Fruit fly (Drosophila melanogaster) whole organism, embryonic: ENCODE data around the gene RpS28-like.

Experiments used
- Asciz ChIP-seq: fragments of 200-800 bp; sonication (Bioruptor generic); optimal IDR thresholded peaks from 2 replicates; lab custom pipeline; 2017; ENCODE audit warnings: missing biosample characterization, mild to moderate bottlenecking, missing genetic modification characterization, missing genetic modification reagents
- CG12299 ChIP-seq: fragments of 200-800 bp; sonication (Bioruptor generic); optimal IDR thresholded peaks from 2 replicates; lab custom pipeline; 2018; ENCODE audit warnings: missing biosample characterization, mild to moderate bottlenecking, missing genetic modification characterization
- CG14860 ChIP-seq: fragments of 200-800 bp; sonication (Bioruptor generic); IDR thresholded peaks from 3 replicates; pipeline ENCODE4 v1.3.6; 2022; ENCODE audit warnings: missing biosample characterization, missing genetic modification characterization; ENCODE audit not compliant: partially characterized antibody
- CG14965 ChIP-seq: fragments of 200-800 bp; sonication (Bioruptor generic); optimal IDR thresholded peaks from 2 replicates; lab custom pipeline; 2016; ENCODE audit warnings: missing biosample characterization, missing genetic modification characterization, borderline replicate concordance
- CG15073 ChIP-seq: fragments of 200-800 bp; sonication (Bioruptor generic); optimal IDR thresholded peaks from 2 replicates; lab custom pipeline; 2016; ENCODE audit warnings: missing biosample characterization, missing genetic modification characterization
- CG1647 ChIP-seq: fragments of 200-800 bp; sonication (Bioruptor generic); optimal IDR thresholded peaks from 3 replicates; lab custom pipeline; 2016; ENCODE audit warnings: missing biosample characterization, missing genetic modification characterization
- CG16815 ChIP-seq: fragments of 200-800 bp; sonication (Bioruptor generic); optimal IDR thresholded peaks from 3 replicates; lab custom pipeline; 2017; ENCODE audit warnings: missing biosample characterization, mild to moderate bottlenecking, missing genetic modification characterization
- CG2202 ChIP-seq: fragments of 200-800 bp; sonication (Bioruptor generic); optimal IDR thresholded peaks from 2 replicates; lab custom pipeline; 2018; ENCODE audit warnings: missing biosample characterization, mild to moderate bottlenecking, missing genetic modification characterization
- CG2678 ChIP-seq: fragments of 200-800 bp; sonication (Bioruptor generic); optimal IDR thresholded peaks from 3 replicates; lab custom pipeline; 2019; ENCODE audit warnings: missing biosample characterization, mild to moderate bottlenecking, missing genetic modification characterization, moderate library complexity
- CG2889 ChIP-seq: fragments of 200-800 bp; sonication (Bioruptor generic); IDR thresholded peaks from 3 replicates; pipeline ENCODE4 v1.3.6; 2022; ENCODE audit warnings: missing biosample characterization, missing genetic modification characterization
- CG3281 ChIP-seq: fragments of 200-800 bp; sonication (Bioruptor generic); optimal IDR thresholded peaks from 3 replicates; lab custom pipeline; 2017; ENCODE audit warnings: missing biosample characterization, mild to moderate bottlenecking, missing genetic modification characterization
- CG34422 ChIP-seq: fragments of 200-800 bp; sonication (Bioruptor generic); IDR thresholded peaks from 3 replicates; pipeline ENCODE4 v1.3.6; 2022; ENCODE audit warnings: missing biosample characterization, missing genetic modification characterization
- CG7839 ChIP-seq: fragments of 200-800 bp; sonication (Bioruptor generic); optimal IDR thresholded peaks from 3 replicates; lab custom pipeline; 2018; ENCODE audit warnings: missing biosample characterization, mild to moderate bottlenecking, missing genetic modification characterization, moderate library complexity
- CG7963 ChIP-seq: fragments of 200-800 bp; sonication (Bioruptor generic); IDR thresholded peaks from 3 replicates; pipeline ENCODE4 v1.3.6; 2022; ENCODE audit warnings: missing biosample characterization, missing genetic modification characterization; ENCODE audit not compliant: partially characterized antibody
- Doc3 ChIP-seq: fragments of 200-800 bp; sonication (Bioruptor generic); IDR thresholded peaks from 3 replicates; pipeline ENCODE4 v1.3.6; 2022; ENCODE audit warnings: missing biosample characterization, missing genetic modification characterization; ENCODE audit not compliant: partially characterized antibody
- Dp ChIP-seq: fragments of 200-800 bp; sonication (Bioruptor generic); optimal IDR thresholded peaks from 2 replicates; lab custom pipeline; 2018; ENCODE audit warnings: missing biosample characterization, mild to moderate bottlenecking, missing genetic modification characterization, moderate library complexity
- ERR ChIP-seq: fragments of 200-800 bp; sonication (Bioruptor generic); optimal IDR thresholded peaks from 2 replicates; lab custom pipeline; 2016; ENCODE audit warnings: missing biosample characterization, missing genetic modification characterization
- Gug ChIP-seq: fragments of 200-800 bp; sonication (Bioruptor generic); IDR thresholded peaks from 4 replicates; pipeline ENCODE4 v1.3.6; 2022; ENCODE audit warnings: missing biosample characterization, missing genetic modification characterization
- H15 ChIP-seq: fragments of 200-800 bp; sonication (Bioruptor generic); IDR thresholded peaks from 3 replicates; pipeline ENCODE4 v1.3.6; 2022; ENCODE audit warnings: missing biosample characterization, missing genetic modification characterization
- H2.0 ChIP-seq: fragments of 200-800 bp; sonication (Bioruptor generic); IDR thresholded peaks from 2 replicates; pipeline ENCODE4 v1.3.6; 2022; ENCODE audit warnings: missing biosample characterization, missing genetic modification characterization
- HLH3B ChIP-seq: fragments of 200-800 bp; sonication (Bioruptor generic); IDR thresholded peaks from 2 replicates; pipeline ENCODE4 v1.3.6; 2022; ENCODE audit warnings: missing biosample characterization, missing genetic modification characterization
- Hmr ChIP-seq: fragments of 200-800 bp; sonication (Bioruptor generic); optimal IDR thresholded peaks from 3 replicates; lab custom pipeline; 2017; ENCODE audit warnings: mild to moderate bottlenecking, missing biosample characterization, missing genetic modification reagents, missing genetic modification characterization
- Lpt ChIP-seq: fragments of >200 bp; optimal IDR thresholded peaks from 2 replicates; lab custom pipeline; 2018; ENCODE audit warnings: missing biosample characterization, missing genetic modification characterization
- Med ChIP-seq: fragments of 200-800 bp; sonication (Bioruptor generic); peaks from one replicate; lab custom pipeline; 2016; ENCODE audit warnings: missing biosample characterization, missing genetic modification characterization, mild to moderate bottlenecking, inconsistent platforms, moderate library complexity
- Mes4 ChIP-seq: fragments of 200-800 bp; sonication (Bioruptor generic); optimal IDR thresholded peaks from 2 replicates; lab custom pipeline; 2016; ENCODE audit warnings: missing biosample characterization, missing genetic modification characterization
- Mrtf ChIP-seq: fragments of 200-800 bp; sonication (Bioruptor generic); IDR thresholded peaks from 3 replicates; pipeline ENCODE4 v1.3.6; 2022; ENCODE audit warnings: missing biosample characterization, missing genetic modification characterization
- NFAT ChIP-seq: fragments of 200-800 bp; sonication (Bioruptor generic); IDR thresholded peaks from 2 replicates; pipeline ENCODE4 v1.3.6; 2022; ENCODE audit warnings: missing biosample characterization, missing genetic modification characterization
- Pdp1 ChIP-seq, 2 experiments: fragments of 200-800 bp; sonication (Bioruptor generic); optimal IDR thresholded peaks; 3 replicates each; lab custom pipeline; 2016; ENCODE audit warnings: missing biosample characterization in 2 of 2, missing genetic modification characterization in 2 of 2, mild to moderate bottlenecking in 1 of 2, moderate library complexity in 1 of 2
- Six4 ChIP-seq: fragments of 200-800 bp; sonication (Bioruptor generic); optimal IDR thresholded peaks from 2 replicates; lab custom pipeline; 2016; ENCODE audit warnings: missing biosample characterization, missing genetic modification characterization
- Taf1 ChIP-seq: fragments of 200-800 bp; sonication (Bioruptor generic); IDR thresholded peaks from 2 replicates; pipeline ENCODE4 v1.3.6; 2022; ENCODE audit warnings: missing biosample characterization, missing genetic modification characterization
- Tbp ChIP-seq: fragments of >200 bp; optimal IDR thresholded peaks from 2 replicates; lab custom pipeline; 2018; ENCODE audit warnings: missing biosample characterization, missing genetic modification characterization
- aop ChIP-seq: fragments of 200-800 bp; sonication (Bioruptor generic); IDR thresholded peaks from 2 replicates; pipeline ENCODE4 v1.3.6; 2022; ENCODE audit warnings: missing biosample characterization, missing genetic modification characterization
- bbx ChIP-seq: fragments of 200-800 bp; sonication (Bioruptor generic); IDR thresholded peaks from 2 replicates; pipeline ENCODE4 v1.3.6; 2022; ENCODE audit warnings: missing biosample characterization, missing genetic modification characterization; ENCODE audit not compliant: partially characterized antibody
- caup ChIP-seq: fragments of 200-800 bp; sonication (Bioruptor generic); optimal IDR thresholded peaks from 3 replicates; lab custom pipeline; 2017; ENCODE audit warnings: missing biosample characterization, mild to moderate bottlenecking, missing genetic modification characterization, moderate library complexity; ENCODE audit not compliant: severe bottlenecking
- crp ChIP-seq, 2 experiments: fragments of 200-800 bp; sonication (Bioruptor generic); optimal IDR thresholded peaks; 2 replicates in 1 of 2; 3 replicates in 1 of 2; lab custom pipeline; 2017; ENCODE audit warnings: missing biosample characterization in 2 of 2, missing genetic modification characterization in 2 of 2, mild to moderate bottlenecking in 1 of 2, moderate library complexity in 1 of 2
- dan ChIP-seq: fragments of 200-800 bp; sonication (Bioruptor generic); IDR thresholded peaks from 2 replicates; pipeline ENCODE4 v1.3.6; 2022; ENCODE audit warnings: missing biosample characterization, missing genetic modification characterization
- exex ChIP-seq: fragments of 200-800 bp; sonication (Bioruptor generic); optimal IDR thresholded peaks from 4 replicates; lab custom pipeline; 2018; ENCODE audit warnings: missing biosample characterization, mild to moderate bottlenecking, missing genetic modification characterization, moderate library complexity
- kah ChIP-seq: fragments of 200-800 bp; sonication (Bioruptor generic); optimal IDR thresholded peaks from 2 replicates; lab custom pipeline; 2018; ENCODE audit warnings: missing biosample characterization, mild to moderate bottlenecking, missing genetic modification characterization
- pfk ChIP-seq: fragments of 200-800 bp; sonication (Bioruptor generic); optimal IDR thresholded peaks from 2 replicates; lab custom pipeline; 2018; ENCODE audit warnings: missing biosample characterization, mild to moderate bottlenecking, missing genetic modification characterization, moderate library complexity
- phol ChIP-seq: fragments of 200-800 bp; sonication (Bioruptor generic); optimal IDR thresholded peaks from 3 replicates; lab custom pipeline; 2018; ENCODE audit warnings: missing biosample characterization, mild to moderate bottlenecking, missing genetic modification characterization, moderate library complexity
- pros ChIP-seq: fragments of 200-800 bp; sonication (Bioruptor generic); optimal IDR thresholded peaks from 3 replicates; lab custom pipeline; 2019; ENCODE audit warnings: missing biosample characterization, mild to moderate bottlenecking, missing genetic modification characterization, moderate library complexity
- sc ChIP-seq, 3 experiments: fragments of >200 bp in 2 of 3; fragments of 200-800 bp in 1 of 3; sonication (Bioruptor generic) in 1 of 3; optimal IDR thresholded peaks; 2 replicates in 2 of 3; 3 replicates in 1 of 3; lab custom pipeline; 2017; ENCODE audit warnings: mild to moderate bottlenecking in 1 of 3, missing biosample characterization in 1 of 3, missing genetic modification characterization in 1 of 3, missing genetic modification reagents in 1 of 3
- sima ChIP-seq: fragments of 200-800 bp; sonication (Bioruptor generic); optimal IDR thresholded peaks from 2 replicates; lab custom pipeline; 2016; ENCODE audit warnings: missing biosample characterization, missing genetic modification characterization
- slbo ChIP-seq: fragments of 200-800 bp; sonication (Bioruptor generic); IDR thresholded peaks from 2 replicates; pipeline ENCODE4 v1.3.6; 2022; ENCODE audit warnings: missing biosample characterization, missing genetic modification characterization
- sna ChIP-seq: fragments of 200-800 bp; sonication (Bioruptor generic); IDR thresholded peaks from 2 replicates; pipeline ENCODE4 v1.3.6; 2022; ENCODE audit warnings: missing biosample characterization, missing genetic modification characterization; ENCODE audit not compliant: partially characterized antibody
- sqz ChIP-seq: fragments of 200-800 bp; sonication (Bioruptor generic); optimal IDR thresholded peaks from 3 replicates; lab custom pipeline; 2018; ENCODE audit warnings: missing biosample characterization, mild to moderate bottlenecking, missing genetic modification characterization
- sr ChIP-seq: fragments of 200-800 bp; sonication (Bioruptor generic); IDR thresholded peaks from 3 replicates; pipeline ENCODE4 v1.3.6; 2022; ENCODE audit warnings: missing biosample characterization, missing genetic modification characterization
- vnd ChIP-seq: fragments of 200-800 bp; sonication (Bioruptor generic); IDR thresholded peaks from 3 replicates; pipeline ENCODE4 v1.3.6; 2022; ENCODE audit warnings: missing biosample characterization, missing genetic modification characterization; ENCODE audit not compliant: partially characterized antibody

RpS28-like gene

dm6 chr2L:9388013-9388605 is 48.5 kb upstream of the RpS28-like start (continued):
- TF ChIP-seq sqz (GFP tag; lab: Kevin White, UChicago) (no peak), H2.0 (peak; percentile 68), NFAT (GFP tag; lab: Robert Waterston, UW) (peak; percentile 86), Mrtf (GFP tag; lab: Robert Waterston, UW) (peak; percentile 59; the same call in 1 of the 3 replicates), Hmr (peak; percentile 81), slbo (GFP tag; lab: Robert Waterston, UW) (peak; percentile 90), Asciz (GFP tag; lab: Kevin White, UChicago) (no peak), crp (GFP tag; optimal IDR thresholded peaks at IDR 0.05; lab: Kevin White, UChicago) (peak in 1 of 2 experiments; percentile 14), CG2202 (tag; lab: Kevin White, UChicago) (no peak), aop (GFP tag; lab: Robert Waterston, UW) (peak; percentile 45; the same call in 1 of the 2 replicates), Lpt (GFP tag; lab: Kevin White, UChicago) (no peak), sr (GFP tag; lab: Robert Waterston, UW) (no peak), exex (tag; lab: Kevin White, UChicago) (no peak), CG12299 (tag; lab: Kevin White, UChicago) (no peak), Six4 (GFP tag; lab: Kevin White, UChicago) (peak; percentile 18), CG14860 (GFP tag; lab: Robert Waterston, UW) (no peak), Mes4 (peak; percentile 45), Tbp (no peak), Doc3 (GFP tag; lab: Robert Waterston, UW) (no peak), Med (GFP tag; lab: Kevin White, UChicago) (peak; percentile 98), sc (optimal IDR thresholded peaks at IDR 0.05; lab: Kevin White, UChicago) (no peak), sc (GFP tag; optimal IDR thresholded peaks at IDR 0.05; lab: Kevin White, UChicago) (no peak), CG2678 (tag; lab: Kevin White, UChicago) (peak; percentile 75), Dp (GFP tag; lab: Kevin White, UChicago) (no peak), H15 (GFP tag; lab: Robert Waterston, UW) (peak; percentile 49; the same call in 1 of the 3 replicates), vnd (GFP tag; lab: Robert Waterston, UW) (no peak), pros (no peak), sima (GFP tag; lab: Kevin White, UChicago) (no peak), ERR (GFP tag; lab: Kevin White, UChicago) (peak; percentile 78), kah (GFP tag; lab: Kevin White, UChicago) (no peak), pfk (no peak), CG7963 (GFP tag; lab: Robert Waterston, UW) (no peak), Taf1 (GFP tag; lab: Robert Waterston, UW) (peak; percentile 38; the same call in 1 of the 2 replicates), CG3281 (GFP tag; lab: Kevin White, UChicago) (peak; percentile 71), Gug (GFP tag; lab: Robert Waterston, UW) (peak; percentile 87; the same call in 3 of the 4 replicates), Pdp1 (GFP tag; optimal IDR thresholded peaks at IDR 0.05; lab: Kevin White, UChicago) (peak; percentile 63 to 91), phol (tag; lab: Kevin White, UChicago) (peak; percentile 51), caup (peak; percentile 68), CG16815 (GFP tag; lab: Kevin White, UChicago) (peak; percentile 65), CG1647 (GFP tag; lab: Kevin White, UChicago) (peak; percentile 53), sna (GFP tag; lab: Robert Waterston, UW) (no peak), CG14965 (GFP tag; lab: Kevin White, UChicago) (no peak), CG15073 (no peak), dan (no peak), CG2889 (GFP tag; lab: Robert Waterston, UW) (0 out of 3 replicates have a peak, but pooled peaks have one; percentile 22), bbx (no peak), HLH3B (GFP tag; lab: Robert Waterston, UW) (peak; percentile 54), CG7839 (tag; lab: Kevin White, UChicago) (peak; percentile 81), CG34422 (GFP tag; lab: Robert Waterston, UW) (peak; percentile 76; the same call in 2 of the 3 replicates)
